Worm (Caenorhabditis elegans) whole organism, L4 larva: ENCODE measurements around the gene Y49F6A.5.

Source experiments
- F10B5.3 ChIP-seq: sonication (generic microtip); optimal IDR thresholded peaks from 2 replicates; lab custom pipeline; 2016; ENCODE audit warnings: mild to moderate bottlenecking, missing genetic modification characterization, missing compliant biosample characterization
- F26F4.8 ChIP-seq: fragments of 200-800 bp; sonication (Bioruptor generic); conservative IDR thresholded peaks from 2 replicates; pipeline ENCODE4 v1.3.6; 2022; ENCODE audit warnings: missing genetic modification characterization, missing compliant biosample characterization
- F44E2.7 ChIP-seq: fragments of 200-800 bp; sonication (Bioruptor generic); IDR thresholded peaks from 2 replicates; pipeline ENCODE4 v2.1.2; 2022; ENCODE audit warnings: missing genetic modification characterization, missing compliant biosample characterization
- R02D3.7 ChIP-seq: fragments of 150-350 bp; sonication (generic microtip); optimal IDR thresholded peaks from 3 replicates; lab custom pipeline; 2014; ENCODE audit warnings: missing biosample characterization, missing genetic modification characterization
- T26A8.4 ChIP-seq: fragments of 200-800 bp; sonication (Bioruptor generic); IDR thresholded peaks from 2 replicates; pipeline ENCODE4 v1.3.6; 2022; ENCODE audit warnings: missing genetic modification characterization, missing compliant biosample characterization
- Y105C5A.15 ChIP-seq: fragments of 200-800 bp; sonication (Bioruptor generic); IDR thresholded peaks from 2 replicates; pipeline ENCODE4 v1.3.6; 2022; ENCODE audit warnings: missing genetic modification characterization, missing compliant biosample characterization
- aha-1 ChIP-seq: fragments of 150-350 bp; peaks from one replicate; lab custom pipeline; 2014; ENCODE audit warnings: missing biosample characterization, missing genetic modification characterization
- ama-1 ChIP-seq: fragments of 150-350 bp; optimal IDR thresholded peaks from 2 replicates; lab custom pipeline; 2014; ENCODE audit warnings: inconsistent platforms, mixed read lengths
- attf-4 ChIP-seq: sonication (generic microtip); optimal IDR thresholded peaks from 3 replicates; lab custom pipeline; 2017; ENCODE audit warnings: missing biosample characterization, missing genetic modification characterization
- ceh-62 ChIP-seq: sonication (generic microtip); optimal IDR thresholded peaks from 2 replicates; lab custom pipeline; 2017; ENCODE audit warnings: missing biosample characterization, missing genetic modification characterization
- ces-1 ChIP-seq: fragments of 150-350 bp; sonication (generic microtip); optimal IDR thresholded peaks from 4 replicates; lab custom pipeline; 2014; ENCODE audit warnings: missing biosample characterization, missing genetic modification reagents, missing genetic modification characterization
- daf-12 ChIP-seq: fragments of 150-350 bp; optimal IDR thresholded peaks from 2 replicates; lab custom pipeline; 2014; ENCODE audit warnings: missing biosample characterization, missing genetic modification reagents, missing genetic modification characterization
- daf-8 ChIP-seq: fragments of 200-800 bp; sonication (Bioruptor generic); IDR thresholded peaks from 2 replicates; pipeline ENCODE4 v1.3.6; 2022; ENCODE audit warnings: missing genetic modification characterization, missing compliant biosample characterization
- duxl-1 ChIP-seq: sonication (generic microtip); optimal IDR thresholded peaks from 2 replicates; lab custom pipeline; 2016; ENCODE audit warnings: mild to moderate bottlenecking, missing genetic modification characterization, moderate library complexity, missing compliant biosample characterization; ENCODE audit not compliant: poor library complexity
- hif-1 ChIP-seq, 2 experiments: sonication (generic microtip); optimal IDR thresholded peaks; 2 replicates each; lab custom pipeline; 2016 to 2017; ENCODE audit warnings: missing compliant biosample characterization in 2 of 2, missing genetic modification characterization in 2 of 2, missing genetic modification reagents in 2 of 2, missing genotype in 2 of 2, mild to moderate bottlenecking in 1 of 2
- hlh-30 ChIP-seq: sonication (generic microtip); optimal IDR thresholded peaks from 2 replicates; lab custom pipeline; 2017; ENCODE audit warnings: antibody characterized with exemption, mild to moderate bottlenecking, missing genetic modification characterization, missing compliant biosample characterization; ENCODE audit not compliant: insufficient read depth
- hmg-1.1 ChIP-seq: fragments of 200-800 bp; sonication (Bioruptor generic); IDR thresholded peaks from 2 replicates; pipeline ENCODE4 v1.3.6; 2022; ENCODE audit warnings: missing genetic modification reagents, missing genetic modification characterization, missing compliant biosample characterization
- lin-29 ChIP-seq: fragments of 200-800 bp; sonication (Bioruptor generic); IDR thresholded peaks from 2 replicates; pipeline ENCODE4 v1.3.6; 2022; ENCODE audit warnings: missing genetic modification reagents, missing genetic modification characterization, missing compliant biosample characterization
- lin-39 ChIP-seq: fragments of 150-350 bp; optimal IDR thresholded peaks from 2 replicates; lab custom pipeline; 2014; ENCODE audit warnings: missing biosample characterization, missing genetic modification reagents, missing genetic modification characterization
- lir-3 ChIP-seq: sonication (generic microtip); optimal IDR thresholded peaks from 2 replicates; lab custom pipeline; 2016; ENCODE audit warnings: mild to moderate bottlenecking, missing genetic modification characterization, missing compliant biosample characterization
- lsy-2 ChIP-seq, 2 experiments: fragments of 150-350 bp in 1 of 2; sonication (generic microtip) in 1 of 2; optimal IDR thresholded peaks; 2 replicates each; lab custom pipeline; 2014 to 2017; ENCODE audit warnings: missing biosample characterization in 2 of 2, missing genetic modification characterization in 2 of 2
- madf-5 ChIP-seq, 2 experiments: fragments of 200-800 bp; sonication (Bioruptor generic); IDR thresholded peaks; 2 replicates each; pipeline ENCODE4 v1.3.6; 2022; ENCODE audit warnings: missing compliant biosample characterization in 2 of 2, missing genetic modification characterization in 2 of 2
- madf-9 ChIP-seq: fragments of 200-800 bp; sonication (Bioruptor generic); conservative IDR thresholded peaks from 2 replicates; pipeline ENCODE4 v1.3.6; 2022; ENCODE audit warnings: missing genetic modification reagents, missing genetic modification characterization, missing compliant biosample characterization
- mdl-1 ChIP-seq, 2 experiments: fragments of 150-350 bp in 1 of 2; sonication (generic microtip) in 1 of 2; optimal IDR thresholded peaks; 2 replicates each; lab custom pipeline; 2014 to 2017; ENCODE audit warnings: missing biosample characterization in 2 of 2, missing genetic modification characterization in 2 of 2
- mep-1 ChIP-seq: fragments of 150-350 bp; sonication (generic microtip); optimal IDR thresholded peaks from 3 replicates; lab custom pipeline; 2014; ENCODE audit warnings: missing biosample characterization, missing genetic modification characterization
- mes-2 ChIP-seq: sonication (generic microtip); optimal IDR thresholded peaks from 2 replicates; lab custom pipeline; 2016; ENCODE audit warnings: missing genotype, mild to moderate bottlenecking, missing genetic modification characterization, missing compliant biosample characterization; ENCODE audit not compliant: poor library complexity, severe bottlenecking
- mxl-2 ChIP-seq: fragments of 200-800 bp; sonication (Bioruptor generic); conservative IDR thresholded peaks from 2 replicates; pipeline ENCODE4 v1.3.6; 2022; ENCODE audit warnings: missing genetic modification reagents, missing genetic modification characterization, missing compliant biosample characterization
- mxl-3 ChIP-seq: fragments of 200-800 bp; sonication (Bioruptor generic); optimal IDR thresholded peaks from 2 replicates; lab custom pipeline; 2018; ENCODE audit warnings: mild to moderate bottlenecking, missing genetic modification characterization, missing compliant biosample characterization
- nhr-237 ChIP-seq: sonication (generic microtip); optimal IDR thresholded peaks from 2 replicates; lab custom pipeline; 2017; ENCODE audit warnings: missing biosample characterization, missing genetic modification characterization
- nhr-25 ChIP-seq: sonication (generic microtip); optimal IDR thresholded peaks from 2 replicates; lab custom pipeline; 2017; ENCODE audit warnings: missing genetic modification characterization, mild to moderate bottlenecking, missing compliant biosample characterization, antibody characterized with exemption, moderate library complexity, borderline replicate concordance; ENCODE audit not compliant: insufficient read depth
- nhr-41 ChIP-seq: fragments of 200-800 bp; sonication (Bioruptor generic); IDR thresholded peaks from 2 replicates; pipeline ENCODE4 v1.3.6; 2022; ENCODE audit warnings: missing genetic modification reagents, missing genetic modification characterization, missing compliant biosample characterization
- nhr-42 ChIP-seq: fragments of 200-800 bp; sonication (Bioruptor generic); IDR thresholded peaks from 2 replicates; pipeline ENCODE4 v1.3.6; 2022; ENCODE audit warnings: missing genetic modification characterization, missing compliant biosample characterization
- nhr-48 ChIP-seq: sonication (generic microtip); optimal IDR thresholded peaks from 2 replicates; lab custom pipeline; 2016; ENCODE audit warnings: mild to moderate bottlenecking, missing genetic modification characterization, missing compliant biosample characterization
- nhr-76 ChIP-seq: fragments of 150-350 bp; optimal IDR thresholded peaks from 2 replicates; lab custom pipeline; 2014; ENCODE audit warnings: missing biosample characterization, missing genetic modification characterization
- pqm-1 ChIP-seq: sonication (generic microtip); optimal IDR thresholded peaks from 2 replicates; lab custom pipeline; 2017; ENCODE audit warnings: missing biosample characterization, missing genetic modification characterization
- set-16 ChIP-seq: fragments of 200-800 bp; sonication (Bioruptor generic); IDR thresholded peaks from 2 replicates; pipeline ENCODE4 v1.3.6; 2022; ENCODE audit warnings: missing genetic modification reagents, missing genetic modification characterization, missing compliant biosample characterization
- spr-3 ChIP-seq: fragments of 200-800 bp; sonication (Bioruptor generic); optimal IDR thresholded peaks from 2 replicates; lab custom pipeline; 2018; ENCODE audit warnings: mild to moderate bottlenecking, missing genetic modification characterization, missing compliant biosample characterization
- unc-130 ChIP-seq: sonication (generic microtip); optimal IDR thresholded peaks from 2 replicates; lab custom pipeline; 2016; ENCODE audit warnings: missing genetic modification reagents, missing genetic modification characterization, missing compliant biosample characterization
- unc-62 ChIP-seq, 3 experiments: fragments of 150-350 bp in 1 of 3; sonication (generic microtip); optimal IDR thresholded peaks in 2 of 3; peaks in 1 of 3; 1 replicate in 1 of 3; 2 replicates in 2 of 3; lab custom pipeline; 2014 to 2017; ENCODE audit warnings: missing biosample characterization in 3 of 3, missing genetic modification characterization in 3 of 3, missing genetic modification reagents in 3 of 3, missing genotype in 1 of 3
- zfp-2 ChIP-seq: sonication (generic microtip); optimal IDR thresholded peaks from 2 replicates; lab custom pipeline; 2016; ENCODE audit warnings: mild to moderate bottlenecking, missing genetic modification characterization, missing compliant biosample characterization
- zfp-3 ChIP-seq: fragments of 200-800 bp; sonication (Bioruptor generic); conservative IDR thresholded peaks from 2 replicates; pipeline ENCODE4 v1.3.6; 2022; ENCODE audit warnings: missing genetic modification reagents, missing genetic modification characterization, missing compliant biosample characterization
- ztf-11 ChIP-seq: fragments of 150-350 bp; optimal IDR thresholded peaks from 2 replicates; lab custom pipeline; 2014; ENCODE audit warnings: missing biosample characterization, missing genetic modification characterization
- ztf-7 ChIP-seq: fragments of 150-350 bp; optimal IDR thresholded peaks from 2 replicates; lab custom pipeline; 2014; ENCODE audit warnings: missing biosample characterization, missing genetic modification characterization

The Y49F6A.5 gene

DNA sequence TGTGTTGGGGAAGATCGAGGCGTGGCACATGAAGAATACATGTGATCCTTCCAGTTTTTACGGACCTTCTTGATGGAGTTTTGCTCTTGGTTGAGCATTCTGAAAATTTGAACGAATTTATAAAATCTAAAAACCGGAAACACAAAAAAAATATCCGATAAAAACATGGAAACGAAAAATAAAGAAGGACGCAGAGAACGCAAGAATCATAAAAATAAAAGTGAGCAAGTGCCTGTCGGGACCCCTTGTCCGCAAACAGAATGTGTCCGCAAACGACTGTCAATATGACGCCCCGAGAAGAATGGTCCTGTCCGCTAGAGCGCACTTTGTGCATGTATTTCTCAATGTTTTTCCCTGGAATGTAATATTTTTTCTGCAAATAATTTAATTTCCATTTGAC is at the start of gene Y49F6A.5:
Gene Y49F6A.5 (minus strand): TSS at position 101 of the 400 bp plus-strand sequence.
- TF ChIP-seq hmg-1.1 (no peak), R02D3.7 (no peak), T26A8.4 (GFP tag; lab: Robert Waterston, UW) (no peak), daf-12 (tag; lab: Kevin White, UChicago) (no peak), nhr-76 (tag; lab: Kevin White, UChicago) (no peak), duxl-1 (tag; lab: Kevin White, UChicago) (no peak), ces-1 (GFP tag; lab: Kevin White, UChicago) (no peak), F44E2.7 (GFP tag; lab: Robert Waterston, UW) (no peak), hif-1 (tag; optimal IDR thresholded peaks at IDR 0.05; lab: Kevin White, UChicago) (no peak), mep-1 (tag; lab: Kevin White, UChicago) (no peak), lin-29 (GFP tag; lab: Robert Waterston, UW) (no peak), hlh-30 (no peak), F26F4.8 (GFP tag; lab: Robert Waterston, UW) (no peak), zfp-2 (no peak), madf-9 (GFP tag; lab: Robert Waterston, UW) (no peak), madf-5 (GFP tag; IDR thresholded peaks at IDR 0.05; lab: Robert Waterston, UW) (no peak), unc-130 (GFP tag; lab: Kevin White, UChicago) (no peak), zfp-3 (GFP tag; lab: Robert Waterston, UW) (no peak), unc-62 (GFP tag; optimal IDR thresholded peaks at IDR 0.05 in 1 of 2; lab: Kevin White, UChicago) (no peak), unc-62 (tag; optimal IDR thresholded peaks at IDR 0.05; lab: Kevin White, UChicago) (no peak)

DNA sequence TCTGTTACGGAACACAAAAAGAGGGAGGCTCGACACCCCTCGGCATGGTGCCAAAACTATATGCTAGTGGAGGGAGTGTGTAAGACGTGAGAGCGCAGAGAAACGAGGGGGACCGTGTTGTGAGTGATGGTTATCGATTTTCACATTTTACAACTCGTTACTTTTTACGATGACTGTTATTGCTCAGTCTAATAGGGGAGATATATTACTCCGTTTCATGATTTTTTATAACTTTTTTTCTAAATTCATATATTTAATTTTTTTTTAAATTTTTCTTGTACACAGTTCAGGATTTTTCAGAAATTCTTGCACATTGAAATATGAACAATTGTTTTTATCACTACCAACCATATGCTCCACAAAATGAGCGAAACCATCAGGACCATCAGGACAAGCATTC is 45.7 kb upstream of the Y49F6A.5 start, which contains the start of gene F19B10.5:
Gene F19B10.5 (plus strand): TSS at position 301 of the 400 bp plus-strand sequence.
- TF ChIP-seq spr-3 = no peak
- TF ChIP-seq F10B5.3 (tag; lab: Kevin White, UChicago) = no peak
- no peak for TF ChIP-seq mes-2
- TF ChIP-seq nhr-237 (tag; lab: Kevin White, UChicago) = no peak
- TF ChIP-seq lin-39 (tag; lab: Kevin White, UChicago) = no peak
- TF ChIP-seq mxl-3 (GFP tag; lab: Kevin White, UChicago) = no peak
- no peak for TF ChIP-seq ztf-11
- no peak for TF ChIP-seq pqm-1
- no peak for TF ChIP-seq nhr-25 (tag; lab: Kevin White, UChicago)
- no peak for TF ChIP-seq mxl-2
- TF ChIP-seq mdl-1 (tag; optimal IDR thresholded peaks at IDR 0.05; lab: Kevin White, UChicago) = no peak
- no peak for TF ChIP-seq nhr-42 (GFP tag; lab: Robert Waterston, UW)
- TF ChIP-seq madf-9 (GFP tag; lab: Robert Waterston, UW) = no peak
- TF ChIP-seq ceh-62 = no peak
- TF ChIP-seq unc-62 (GFP tag; optimal IDR thresholded peaks at IDR 0.05 in 1 of 2; lab: Kevin White, UChicago) = no peak
- TF ChIP-seq unc-62 (tag; optimal IDR thresholded peaks at IDR 0.05; lab: Kevin White, UChicago) = no peak
- no peak for TF ChIP-seq aha-1
- no peak for TF ChIP-seq attf-4 (tag; lab: Kevin White, UChicago)
- no peak for TF ChIP-seq lir-3 (tag; lab: Kevin White, UChicago)
- no peak for TF ChIP-seq daf-12 (tag; lab: Kevin White, UChicago)

DNA sequence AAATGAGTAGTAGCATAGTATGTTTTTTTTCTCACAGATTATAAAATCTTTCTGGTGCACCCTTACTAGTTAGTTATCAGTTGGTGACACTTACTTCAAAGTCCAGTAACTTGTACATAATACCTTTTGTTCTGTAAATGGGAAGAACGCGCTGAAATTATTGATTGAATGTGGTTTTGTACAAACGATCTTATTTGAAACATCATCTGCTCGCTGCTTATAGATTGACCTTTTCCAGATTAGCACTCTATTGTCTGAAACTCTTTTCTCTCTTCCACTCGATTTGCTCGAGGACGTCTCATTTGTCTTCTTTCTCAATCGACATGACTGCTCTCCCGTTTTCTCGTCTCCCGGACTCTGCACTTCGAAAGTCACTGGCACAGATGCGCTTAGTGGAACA is 37.4 kb upstream of the Y49F6A.5 start, which contains the start of gene fbxb-33:
Gene fbxb-33 (plus strand): TSS at position 301 of the 400 bp plus-strand sequence.
- TF ChIP-seq ama-1 (lab: Kevin White, UChicago) (no peak), nhr-48 (tag; lab: Kevin White, UChicago) (no peak), ztf-7 (tag; lab: Kevin White, UChicago) (no peak), daf-8 (GFP tag; lab: Robert Waterston, UW) (no peak), lsy-2 (tag; optimal IDR thresholded peaks at IDR 0.05; lab: Kevin White, UChicago) (no peak), Y105C5A.15 (GFP tag; lab: Robert Waterston, UW) (no peak), set-16 (GFP tag; lab: Robert Waterston, UW) (no peak), nhr-41 (no peak)
